Fruit fly (Drosophila melanogaster) whole organism, embryonic: ENCODE results near the gene CG32793.

Experiments
- Aef1 ChIP-seq: fragments of 200-800 bp; sonication (Bioruptor generic); IDR thresholded peaks from 3 replicates; pipeline ENCODE4 v1.3.6; 2022; ENCODE audit warnings: missing biosample characterization, missing genetic modification characterization
- CG1024 ChIP-seq: fragments of 200-800 bp; sonication (Bioruptor generic); IDR thresholded peaks from 2 replicates; pipeline ENCODE4 v1.3.6; 2022; ENCODE audit warnings: missing biosample characterization, missing genetic modification characterization
- CG10979 ChIP-seq: fragments of 200-800 bp; sonication (Bioruptor generic); optimal IDR thresholded peaks from 2 replicates; lab custom pipeline; 2018; ENCODE audit warnings: missing biosample characterization, mild to moderate bottlenecking, missing genetic modification characterization, moderate library complexity
- CG12219 ChIP-seq: fragments of 200-800 bp; sonication (Bioruptor generic); optimal IDR thresholded peaks from 3 replicates; lab custom pipeline; 2018; ENCODE audit warnings: missing biosample characterization, mild to moderate bottlenecking, missing genetic modification characterization
- CG12391 ChIP-seq: fragments of 200-800 bp; sonication (Bioruptor generic); optimal IDR thresholded peaks from 3 replicates; lab custom pipeline; 2018; ENCODE audit warnings: missing biosample characterization, mild to moderate bottlenecking, missing genetic modification characterization, moderate library complexity
- CG12769 ChIP-seq: fragments of 200-800 bp; sonication (Bioruptor generic); optimal IDR thresholded peaks from 2 replicates; lab custom pipeline; 2019; ENCODE audit warnings: missing biosample characterization, mild to moderate bottlenecking, missing genetic modification characterization, moderate library complexity
- CG13424 ChIP-seq: fragments of 200-800 bp; sonication (Bioruptor generic); optimal IDR thresholded peaks from 2 replicates; lab custom pipeline; 2019; ENCODE audit warnings: missing biosample characterization, mild to moderate bottlenecking, missing genetic modification characterization, moderate library complexity
- CG1602 ChIP-seq: fragments of 200-800 bp; sonication (Bioruptor generic); optimal IDR thresholded peaks from 3 replicates; lab custom pipeline; 2016; ENCODE audit warnings: missing biosample characterization, missing genetic modification characterization
- CG17385 ChIP-seq: fragments of 200-800 bp; sonication (Bioruptor generic); optimal IDR thresholded peaks from 3 replicates; lab custom pipeline; 2018; ENCODE audit warnings: missing biosample characterization, mild to moderate bottlenecking, missing genetic modification characterization
- CG1792 ChIP-seq: fragments of 200-800 bp; sonication (Bioruptor generic); optimal IDR thresholded peaks from 2 replicates; lab custom pipeline; 2016; ENCODE audit warnings: missing biosample characterization, missing genetic modification characterization
- CG18262 ChIP-seq: fragments of 200-800 bp; optimal IDR thresholded peaks from 3 replicates; lab custom pipeline; 2019; ENCODE audit warnings: missing biosample characterization, mild to moderate bottlenecking, missing genetic modification characterization, moderate library complexity
- CG31388 ChIP-seq: fragments of 200-800 bp; sonication (Bioruptor generic); optimal IDR thresholded peaks from 2 replicates; lab custom pipeline; 2016; ENCODE audit warnings: missing biosample characterization, missing genetic modification characterization
- CG3726 ChIP-seq: fragments of 200-800 bp; sonication (Bioruptor generic); IDR thresholded peaks from 3 replicates; pipeline ENCODE4, ENCODE4 v1.3.6; 2022; ENCODE audit warnings: missing biosample characterization, missing genetic modification characterization
- CG4854 ChIP-seq: fragments of 200-800 bp; sonication (Bioruptor generic); optimal IDR thresholded peaks from 2 replicates; lab custom pipeline; 2016; ENCODE audit warnings: missing biosample characterization, missing genetic modification characterization, inconsistent platforms
- CG6765 ChIP-seq: fragments of 200-800 bp; sonication (Bioruptor generic); optimal IDR thresholded peaks from 3 replicates; lab custom pipeline; 2017; ENCODE audit warnings: missing biosample characterization, mild to moderate bottlenecking, missing genetic modification characterization
- CG6791 ChIP-seq: fragments of 200-800 bp; sonication (Bioruptor generic); IDR thresholded peaks from 3 replicates; pipeline ENCODE4 v1.3.6; 2022; ENCODE audit warnings: missing biosample characterization, missing genetic modification characterization; ENCODE audit not compliant: partially characterized antibody
- CG8924 ChIP-seq: fragments of 200-800 bp; optimal IDR thresholded peaks from 3 replicates; lab custom pipeline; 2019; ENCODE audit warnings: missing biosample characterization, mild to moderate bottlenecking, missing genetic modification characterization, moderate library complexity
- CG8944 ChIP-seq: fragments of 200-800 bp; sonication (Bioruptor generic); optimal IDR thresholded peaks from 3 replicates; lab custom pipeline; 2016; ENCODE audit warnings: missing biosample characterization, missing genetic modification characterization
- CG9797 ChIP-seq: fragments of 200-800 bp; sonication (Bioruptor generic); optimal IDR thresholded peaks from 3 replicates; lab custom pipeline; 2018; ENCODE audit warnings: missing biosample characterization, mild to moderate bottlenecking, missing genetic modification characterization
- Dbx ChIP-seq: fragments of 200-800 bp; sonication (Bioruptor generic); IDR thresholded peaks from 3 replicates; pipeline ENCODE4 v1.3.6; 2022; ENCODE audit warnings: missing biosample characterization, missing genetic modification characterization
- Fer3 ChIP-seq: fragments of 200-800 bp; sonication (Bioruptor generic); optimal IDR thresholded peaks from 2 replicates; lab custom pipeline; 2018; ENCODE audit warnings: missing biosample characterization, mild to moderate bottlenecking, missing genetic modification characterization, moderate library complexity
- HLH4C ChIP-seq: fragments of 200-800 bp; sonication (Bioruptor generic); IDR thresholded peaks from 3 replicates; pipeline ENCODE4 v1.3.6; 2022; ENCODE audit warnings: missing biosample characterization, missing genetic modification characterization; ENCODE audit not compliant: partially characterized antibody
- Max ChIP-seq: fragments of 200-800 bp; sonication (Bioruptor generic); optimal IDR thresholded peaks from 2 replicates; lab custom pipeline; 2016; ENCODE audit warnings: missing biosample characterization, mild to moderate bottlenecking, missing genetic modification characterization
- Myb ChIP-seq: fragments of 200-800 bp; sonication (Bioruptor generic); optimal IDR thresholded peaks from 2 replicates; lab custom pipeline; 2016; ENCODE audit warnings: missing biosample characterization, missing genetic modification characterization
- NfI ChIP-seq: fragments of 200-800 bp; sonication (Bioruptor generic); optimal IDR thresholded peaks from 3 replicates; lab custom pipeline; 2018; ENCODE audit warnings: missing biosample characterization, mild to moderate bottlenecking, missing genetic modification characterization, moderate library complexity
- Pdp1 ChIP-seq, 2 experiments: fragments of 200-800 bp; sonication (Bioruptor generic); optimal IDR thresholded peaks; 3 replicates each; lab custom pipeline; 2016; ENCODE audit warnings: missing biosample characterization in 2 of 2, missing genetic modification characterization in 2 of 2, mild to moderate bottlenecking in 1 of 2, moderate library complexity in 1 of 2
- Sry-β ChIP-seq: fragments of 200-800 bp; sonication (Bioruptor generic); optimal IDR thresholded peaks from 2 replicates; lab custom pipeline; 2018; ENCODE audit warnings: missing biosample characterization, mild to moderate bottlenecking, missing genetic modification characterization, moderate library complexity
- Taf1 ChIP-seq: fragments of 200-800 bp; sonication (Bioruptor generic); IDR thresholded peaks from 2 replicates; pipeline ENCODE4 v1.3.6; 2022; ENCODE audit warnings: missing biosample characterization, missing genetic modification characterization
- Usf ChIP-seq: fragments of 200-800 bp; sonication (Bioruptor generic); optimal IDR thresholded peaks from 2 replicates; lab custom pipeline; 2017; ENCODE audit warnings: missing genotype, missing biosample characterization, missing genetic modification characterization
- cad ChIP-seq: fragments of >200 bp; optimal IDR thresholded peaks from 2 replicates; lab custom pipeline; 2017; ENCODE audit warnings: missing biosample characterization, missing genetic modification characterization
- cas ChIP-seq: fragments of 200-800 bp; sonication (Bioruptor generic); IDR thresholded peaks from 2 replicates; pipeline ENCODE4 v1.3.6; 2022; ENCODE audit warnings: missing biosample characterization, missing genetic modification characterization
- caup ChIP-seq: fragments of 200-800 bp; sonication (Bioruptor generic); optimal IDR thresholded peaks from 3 replicates; lab custom pipeline; 2017; ENCODE audit warnings: missing biosample characterization, mild to moderate bottlenecking, missing genetic modification characterization, moderate library complexity; ENCODE audit not compliant: severe bottlenecking
- ci ChIP-seq: fragments of 200-800 bp; sonication (Bioruptor generic); IDR thresholded peaks from 3 replicates; pipeline ENCODE4 v1.3.6; 2022; ENCODE audit warnings: missing biosample characterization, missing genetic modification characterization
- dati ChIP-seq: fragments of 200-800 bp; sonication (Bioruptor generic); IDR thresholded peaks from 2 replicates; pipeline ENCODE4 v1.3.6; 2022; ENCODE audit warnings: missing biosample characterization, missing genetic modification characterization
- ewg ChIP-seq: fragments of 200-800 bp; sonication (Bioruptor generic); optimal IDR thresholded peaks from 3 replicates; lab custom pipeline; 2017; ENCODE audit warnings: mild to moderate bottlenecking, missing biosample characterization, missing genetic modification reagents, missing genetic modification characterization
- gt ChIP-seq: fragments of 200-800 bp; sonication (Bioruptor generic); IDR thresholded peaks from 2 replicates; pipeline ENCODE4 v1.3.6; 2022; ENCODE audit warnings: missing biosample characterization, missing genetic modification characterization
- hbn ChIP-seq: fragments of 200-800 bp; sonication (Bioruptor generic); IDR thresholded peaks from 2 replicates; pipeline ENCODE4 v1.3.6; 2022; ENCODE audit warnings: missing biosample characterization, missing genetic modification characterization; ENCODE audit not compliant: partially characterized antibody
- klu ChIP-seq: fragments of 200-800 bp; sonication (Bioruptor generic); IDR thresholded peaks from 2 replicates; pipeline ENCODE4 v1.3.6; 2022; ENCODE audit warnings: missing biosample characterization, missing genetic modification characterization
- lab ChIP-seq: fragments of 200-800 bp; sonication (Bioruptor generic); optimal IDR thresholded peaks from 3 replicates; lab custom pipeline; 2017; ENCODE audit warnings: missing biosample characterization, missing genetic modification characterization, mild to moderate bottlenecking, moderate library complexity, missing genetic modification reagents
- odd ChIP-seq: fragments of 200-800 bp; sonication (Bioruptor generic); optimal IDR thresholded peaks from 2 replicates; lab custom pipeline; 2017; ENCODE audit warnings: missing biosample characterization, mild to moderate bottlenecking, missing genetic modification characterization
- pb ChIP-seq: fragments of 200-800 bp; sonication (Bioruptor generic); optimal IDR thresholded peaks from 3 replicates; lab custom pipeline; 2016; ENCODE audit warnings: missing biosample characterization, missing genetic modification characterization
- pita ChIP-seq: fragments of 200-800 bp; sonication (Bioruptor generic); optimal IDR thresholded peaks from 2 replicates; lab custom pipeline; 2017; ENCODE audit warnings: missing biosample characterization, mild to moderate bottlenecking, missing genetic modification characterization
- pros ChIP-seq: fragments of 200-800 bp; sonication (Bioruptor generic); optimal IDR thresholded peaks from 3 replicates; lab custom pipeline; 2019; ENCODE audit warnings: missing biosample characterization, mild to moderate bottlenecking, missing genetic modification characterization, moderate library complexity
- salm ChIP-seq: fragments of 200-800 bp; sonication (Bioruptor generic); optimal IDR thresholded peaks from 2 replicates; lab custom pipeline; 2018; ENCODE audit warnings: missing biosample characterization, mild to moderate bottlenecking, missing genetic modification characterization
- sima ChIP-seq: fragments of 200-800 bp; sonication (Bioruptor generic); optimal IDR thresholded peaks from 2 replicates; lab custom pipeline; 2016; ENCODE audit warnings: missing biosample characterization, missing genetic modification characterization
- sisA ChIP-seq: fragments of 200-800 bp; sonication (Bioruptor generic); IDR thresholded peaks from 2 replicates; pipeline ENCODE4 v1.3.6; 2022; ENCODE audit warnings: missing biosample characterization, missing genetic modification characterization
- slbo ChIP-seq: fragments of 200-800 bp; sonication (Bioruptor generic); IDR thresholded peaks from 2 replicates; pipeline ENCODE4 v1.3.6; 2022; ENCODE audit warnings: missing biosample characterization, missing genetic modification characterization
- ssp ChIP-seq: fragments of 200-800 bp; sonication (Bioruptor generic); IDR thresholded peaks from 2 replicates; pipeline ENCODE4 v1.3.6; 2022; ENCODE audit warnings: missing biosample characterization, missing genetic modification characterization
- tin ChIP-seq: fragments of 200-800 bp; sonication (Bioruptor generic); optimal IDR thresholded peaks from 3 replicates; lab custom pipeline; 2016; ENCODE audit warnings: missing biosample characterization, missing genetic modification characterization
- wdn ChIP-seq: fragments of 200-800 bp; sonication (Bioruptor generic); IDR thresholded peaks from 2 replicates; pipeline ENCODE4 v1.3.6; 2022; ENCODE audit warnings: missing biosample characterization, missing genetic modification characterization
- yki ChIP-seq: fragments of >200 bp; optimal IDR thresholded peaks from 3 replicates; lab custom pipeline; 2018

Gene CG32793

DNA sequence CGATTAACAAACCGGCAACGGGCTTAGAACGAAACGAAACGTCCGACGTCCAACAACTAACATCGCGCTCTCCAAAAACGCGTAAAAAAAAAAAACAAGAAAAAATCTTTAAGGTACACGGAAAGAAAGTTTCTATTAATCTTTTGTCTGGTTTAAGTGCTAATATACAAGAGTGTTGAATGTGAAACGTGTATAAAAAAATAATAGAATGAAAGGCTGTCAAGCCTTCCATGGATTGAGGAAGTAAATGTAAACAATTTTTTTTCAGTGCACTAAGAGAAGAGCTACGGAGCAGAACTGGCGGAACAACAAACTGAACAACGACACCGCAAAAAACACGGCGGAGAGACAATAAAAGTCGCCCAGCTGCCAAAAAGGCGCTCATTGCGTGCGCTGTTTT lies 9.9 kb upstream of the CG32793 start, which contains the start of gene CG3588 (continued):
- TF ChIP-seq sima (GFP tag; lab: Kevin White, UChicago) (no peak), CG12391 (tag; lab: Kevin White, UChicago) (peak; percentile 58), pb (peak; percentile 62), wdn (peak; percentile 70), Dbx (GFP tag; lab: Robert Waterston, UW) (peak; percentile 87), CG13424 (tag; lab: Kevin White, UChicago) (peak; percentile 67), CG1024 (GFP tag; lab: Robert Waterston, UW) (0 out of 2 replicates have a peak, but pooled peaks have one; percentile 33), odd (GFP tag; lab: Kevin White, UChicago) (peak; percentile 48), HLH4C (no peak), CG17385 (peak; percentile 68), CG9797 (no peak), Aef1 (GFP tag; lab: Robert Waterston, UW) (peak; percentile 80), lab (peak; percentile 83), CG8944 (GFP tag; lab: Kevin White, UChicago) (peak; percentile 50), Taf1 (GFP tag; lab: Robert Waterston, UW) (peak; percentile 79), Sry-β (GFP tag; lab: Kevin White, UChicago) (no peak), CG3726 (GFP tag; lab: Robert Waterston, UW) (no peak), yki (lab: Kevin White, UChicago) (no peak), salm (tag; lab: Kevin White, UChicago) (peak; percentile 6), CG8924 (tag; lab: Kevin White, UChicago) (peak; percentile 49), tin (GFP tag; lab: Kevin White, UChicago) (peak; percentile 66), ssp (GFP tag; lab: Robert Waterston, UW) (0 out of 2 replicates have a peak, but pooled peaks have one; percentile 5), CG6791 (GFP tag; lab: Robert Waterston, UW) (no peak), cas (GFP tag; lab: Robert Waterston, UW) (peak; percentile 81), Usf (GFP tag; lab: Kevin White, UChicago) (no peak), CG12769 (tag; lab: Kevin White, UChicago) (peak; percentile 11), caup (GFP tag; lab: Kevin White, UChicago) (peak; percentile 77), cad (GFP tag; lab: Kevin White, UChicago) (no peak), ci (GFP tag; lab: Robert Waterston, UW) (peak; percentile 77), CG6765 (GFP tag; lab: Kevin White, UChicago) (peak; percentile 53), CG1602 (GFP tag; lab: Kevin White, UChicago) (peak; percentile 55), Max (GFP tag; lab: Kevin White, UChicago) (peak; percentile 34), CG1792 (GFP tag; lab: Kevin White, UChicago) (peak; percentile 71), Fer3 (tag; lab: Kevin White, UChicago) (peak; percentile 82), CG18262 (peak; percentile 34), CG31388 (no peak), sisA (GFP tag; lab: Robert Waterston, UW) (peak; percentile 81), slbo (GFP tag; lab: Robert Waterston, UW) (peak; percentile 89), klu (peak; percentile 69), ewg (GFP tag; lab: Kevin White, UChicago) (no peak), Myb (GFP tag; lab: Kevin White, UChicago) (peak; percentile 58), CG10979 (tag; lab: Kevin White, UChicago) (peak; percentile 40), hbn (no peak), pita (no peak), CG4854 (peak; percentile 34), Pdp1 (GFP tag; optimal IDR thresholded peaks at IDR 0.05; lab: Kevin White, UChicago) (peak in 1 of 2 experiments; percentile 65), dati (GFP tag; lab: Robert Waterston, UW) (0 out of 2 replicates have a peak, but pooled peaks have one; percentile 37), gt (GFP tag; lab: Robert Waterston, UW) (no peak), CG12219 (GFP tag; lab: Kevin White, UChicago) (peak; percentile 43), NfI (GFP tag; lab: Kevin White, UChicago) (peak; percentile 81), pros (GFP tag; lab: Kevin White, UChicago) (no peak)
